Worm (Caenorhabditis elegans) whole organism, young adult: Measurements from ENCODE around the gene abt-1.

ENCODE experiments used
- B0035.1 ChIP-seq: sonication (generic microtip); optimal IDR thresholded peaks from 2 replicates; lab custom pipeline; 2016; ENCODE audit warnings: missing genetic modification characterization, mild to moderate bottlenecking, missing compliant biosample characterization, missing genotype, missing genetic modification reagents
- B0261.1 ChIP-seq: sonication (generic microtip); optimal IDR thresholded peaks from 2 replicates; lab custom pipeline; 2016; ENCODE audit warnings: mild to moderate bottlenecking, missing genetic modification characterization, moderate library complexity, missing compliant biosample characterization
- B0336.3 ChIP-seq: fragments of 200-800 bp; sonication (Bioruptor generic); IDR thresholded peaks from 2 replicates; pipeline ENCODE4 v1.3.6; 2022; ENCODE audit warnings: missing genetic modification characterization, missing compliant biosample characterization
- C17E4.6 ChIP-seq: fragments of 200-800 bp; sonication (Bioruptor generic); IDR thresholded peaks from 2 replicates; pipeline ENCODE4 v1.3.6; 2022; ENCODE audit warnings: missing genetic modification reagents, missing genetic modification characterization, missing compliant biosample characterization
- F23B12.7 ChIP-seq: sonication (generic microtip); optimal IDR thresholded peaks from 2 replicates; lab custom pipeline; 2017; ENCODE audit warnings: missing genetic modification characterization, mild to moderate bottlenecking, missing compliant biosample characterization, antibody characterized with exemption, moderate library complexity; ENCODE audit not compliant: insufficient read depth
- F33H1.4 ChIP-seq: fragments of 200-800 bp; sonication (Bioruptor generic); IDR thresholded peaks from 2 replicates; pipeline ENCODE4 v1.3.6; 2022; ENCODE audit warnings: missing genetic modification reagents, missing genetic modification characterization, missing compliant biosample characterization
- F49E8.2 ChIP-seq: sonication (generic microtip); optimal IDR thresholded peaks from 3 replicates; lab custom pipeline; 2017; ENCODE audit warnings: missing genetic modification characterization, mild to moderate bottlenecking, missing compliant biosample characterization, antibody characterized with exemption, moderate library complexity; ENCODE audit not compliant: insufficient read depth
- F52B5.7 ChIP-seq: sonication (generic microtip); optimal IDR thresholded peaks from 2 replicates; lab custom pipeline; 2016; ENCODE audit warnings: mild to moderate bottlenecking, missing genetic modification characterization, missing compliant biosample characterization
- F57C9.4 ChIP-seq: sonication (generic microtip); optimal IDR thresholded peaks from 2 replicates; lab custom pipeline; 2017; ENCODE audit warnings: mild to moderate bottlenecking, missing genetic modification characterization, missing compliant biosample characterization
- K11D2.4 ChIP-seq: fragments of 200-800 bp; sonication (Bioruptor generic); IDR thresholded peaks from 2 replicates; pipeline ENCODE4 v1.3.6; 2022; ENCODE audit warnings: missing genetic modification reagents, missing genetic modification characterization, missing compliant biosample characterization
- ZK185.1 ChIP-seq: sonication (generic microtip); optimal IDR thresholded peaks from 2 replicates; lab custom pipeline; 2016; ENCODE audit warnings: mild to moderate bottlenecking, missing genetic modification characterization, missing compliant biosample characterization; ENCODE audit not compliant: poor library complexity, severe bottlenecking
- ama-1 ChIP-seq, 3 experiments: fragments of 150-350 bp in 1 of 3; sonication (generic microtip) in 2 of 3; optimal IDR thresholded peaks; 2 replicates each; lab custom pipeline; 2014 to 2018; ENCODE audit warnings: missing biosample characterization in 2 of 3, missing genetic modification characterization in 2 of 3, missing genetic modification reagents in 2 of 3
- aptf-2 ChIP-seq: fragments of 200-800 bp; sonication (Bioruptor generic); conservative IDR thresholded peaks from 2 replicates; pipeline ENCODE4 v1.3.6; 2022; ENCODE audit warnings: missing genetic modification reagents, missing genetic modification characterization, missing compliant biosample characterization
- athp-1 ChIP-seq: sonication (generic microtip); optimal IDR thresholded peaks from 2 replicates; lab custom pipeline; 2017; ENCODE audit warnings: mild to moderate bottlenecking, missing genetic modification characterization, missing compliant biosample characterization
- attf-3 ChIP-seq: fragments of 200-800 bp; sonication (Bioruptor generic); conservative IDR thresholded peaks from 2 replicates; pipeline ENCODE4 v1.3.6; 2022; ENCODE audit warnings: missing genetic modification reagents, missing genetic modification characterization, missing compliant biosample characterization
- attf-6 ChIP-seq: fragments of 200-800 bp; sonication (Bioruptor generic); IDR thresholded peaks from 2 replicates; pipeline ENCODE4 v1.3.6; 2022; ENCODE audit warnings: missing genetic modification reagents, missing genetic modification characterization, missing compliant biosample characterization
- cebp-1 ChIP-seq, 2 experiments: fragments of 200-800 bp in 1 of 2; sonication (Bioruptor generic) in 1 of 2; sonication (generic microtip) in 1 of 2; IDR thresholded peaks in 1 of 2; optimal IDR thresholded peaks in 1 of 2; 2 replicates each; pipeline versions ENCODE4 v1.3.6 to Lab custom; 2017 to 2022; ENCODE audit warnings: missing compliant biosample characterization in 2 of 2, missing genetic modification characterization in 2 of 2, mild to moderate bottlenecking in 1 of 2, missing genetic modification reagents in 1 of 2, moderate library complexity in 1 of 2
- chd-7 ChIP-seq: sonication (generic microtip); optimal IDR thresholded peaks from 2 replicates; lab custom pipeline; 2016; ENCODE audit warnings: mild to moderate bottlenecking, missing genetic modification characterization, moderate library complexity, missing compliant biosample characterization
- die-1 ChIP-seq: sonication (generic microtip); optimal IDR thresholded peaks from 2 replicates; lab custom pipeline; 2016; ENCODE audit warnings: missing genotype, mild to moderate bottlenecking, missing genetic modification characterization, missing compliant biosample characterization
- ets-4 ChIP-seq: fragments of 200-800 bp; sonication (Bioruptor generic); optimal IDR thresholded peaks from 2 replicates; lab custom pipeline; 2018; ENCODE audit warnings: mild to moderate bottlenecking, missing genetic modification characterization, missing compliant biosample characterization
- hmg-1.2 ChIP-seq: fragments of 200-800 bp; sonication (Bioruptor generic); IDR thresholded peaks from 2 replicates; pipeline ENCODE4 v1.3.6; 2022; ENCODE audit warnings: missing genetic modification reagents, missing genetic modification characterization, missing compliant biosample characterization
- lin-40 ChIP-seq: sonication (generic microtip); optimal IDR thresholded peaks from 2 replicates; lab custom pipeline; 2016; ENCODE audit warnings: missing genetic modification characterization, mild to moderate bottlenecking, missing compliant biosample characterization, missing genotype, missing genetic modification reagents
- lin-54 ChIP-seq: fragments of 200-800 bp; sonication (Bioruptor generic); optimal IDR thresholded peaks from 2 replicates; lab custom pipeline; 2018; ENCODE audit warnings: mild to moderate bottlenecking, missing genetic modification characterization, missing compliant biosample characterization
- lsl-1 ChIP-seq: fragments of 200-800 bp; sonication (Bioruptor generic); optimal IDR thresholded peaks from 2 replicates; lab custom pipeline; 2018; ENCODE audit warnings: mild to moderate bottlenecking, missing genetic modification characterization, moderate library complexity, missing compliant biosample characterization
- lsy-27 ChIP-seq: sonication (generic microtip); optimal IDR thresholded peaks from 2 replicates; lab custom pipeline; 2017; ENCODE audit warnings: missing genetic modification characterization, mild to moderate bottlenecking, missing compliant biosample characterization, antibody characterized with exemption, missing genotype, borderline replicate concordance; ENCODE audit not compliant: insufficient read depth
- madf-6 ChIP-seq: fragments of 200-800 bp; sonication (Bioruptor generic); IDR thresholded peaks from 2 replicates; pipeline ENCODE4 v1.3.6; 2022; ENCODE audit warnings: missing genetic modification reagents, missing genetic modification characterization, missing compliant biosample characterization
- mcd-1 ChIP-seq: fragments of 200-800 bp; sonication (Bioruptor generic); IDR thresholded peaks from 2 replicates; pipeline ENCODE4 v1.3.6; 2022; ENCODE audit warnings: missing genetic modification reagents, missing genetic modification characterization, missing compliant biosample characterization
- nfya-2 ChIP-seq: fragments of 200-800 bp; sonication (Bioruptor generic); IDR thresholded peaks from 2 replicates; pipeline ENCODE4 v1.3.6; 2022; ENCODE audit warnings: missing genetic modification reagents, missing genetic modification characterization, missing compliant biosample characterization
- nhr-120 ChIP-seq: fragments of 200-800 bp; sonication (Bioruptor generic); IDR thresholded peaks from 2 replicates; pipeline ENCODE4 v1.3.6; 2022; ENCODE audit warnings: missing genetic modification characterization, missing compliant biosample characterization
- nhr-80 ChIP-seq: sonication (generic microtip); optimal IDR thresholded peaks from 2 replicates; lab custom pipeline; 2016; ENCODE audit warnings: missing genetic modification characterization, missing compliant biosample characterization
- pbrm-1 ChIP-seq: fragments of 200-800 bp; sonication (Bioruptor generic); IDR thresholded peaks from 2 replicates; pipeline ENCODE4 v1.3.6; 2022; ENCODE audit warnings: missing genetic modification reagents, missing genetic modification characterization, missing compliant biosample characterization
- rcor-1 ChIP-seq: fragments of 200-800 bp; sonication (Bioruptor generic); IDR thresholded peaks from 2 replicates; pipeline ENCODE4 v1.3.6; 2022; ENCODE audit warnings: missing genetic modification reagents, missing genetic modification characterization, missing compliant biosample characterization
- rec-8 ChIP-seq, 2 experiments: sonication (generic microtip); optimal IDR thresholded peaks; 2 replicates each; lab custom pipeline; 2016; ENCODE audit warnings: mild to moderate bottlenecking in 2 of 2, missing genetic modification characterization in 2 of 2, missing genetic modification reagents in 2 of 2, missing genotype in 2 of 2, missing biosample characterization in 1 of 2, missing compliant biosample characterization in 1 of 2, moderate library complexity in 1 of 2
- sdz-38 ChIP-seq: sonication (generic microtip); optimal IDR thresholded peaks from 2 replicates; lab custom pipeline; 2016; ENCODE audit warnings: missing genotype, missing genetic modification characterization, missing compliant biosample characterization
- sea-2 ChIP-seq: fragments of 200-800 bp; sonication (Bioruptor generic); IDR thresholded peaks from 2 replicates; pipeline ENCODE4 v1.3.6; 2022; ENCODE audit warnings: missing genetic modification characterization, missing compliant biosample characterization
- snpc-1.1 ChIP-seq: sonication (generic microtip); optimal IDR thresholded peaks from 2 replicates; lab custom pipeline; 2017; ENCODE audit warnings: missing genetic modification characterization, mild to moderate bottlenecking, missing compliant biosample characterization, antibody characterized with exemption, moderate library complexity, missing genotype, missing genetic modification reagents; ENCODE audit not compliant: insufficient read depth
- snpc-1.3 ChIP-seq: sonication (generic microtip); optimal IDR thresholded peaks from 2 replicates; lab custom pipeline; 2017; ENCODE audit warnings: missing genetic modification characterization, mild to moderate bottlenecking, missing compliant biosample characterization, antibody characterized with exemption, moderate library complexity, missing genotype, missing genetic modification reagents; ENCODE audit not compliant: insufficient read depth
- snpc-3.4 ChIP-seq: sonication (generic microtip); optimal IDR thresholded peaks from 2 replicates; lab custom pipeline; 2017; ENCODE audit warnings: missing genetic modification characterization, mild to moderate bottlenecking, missing compliant biosample characterization, antibody characterized with exemption, moderate library complexity, missing genotype, missing genetic modification reagents
- snpc-4 ChIP-seq, 5 experiments: fragments of 150-350 bp in 1 of 5; sonication (generic microtip) in 4 of 5; optimal IDR thresholded peaks; 2 replicates each; lab custom pipeline; 2014 to 2018; ENCODE audit warnings: missing genetic modification characterization in 5 of 5, missing biosample characterization in 3 of 5, antibody characterized with exemption in 2 of 5, mild to moderate bottlenecking in 2 of 5, missing compliant biosample characterization in 2 of 5, missing genotype in 2 of 5, moderate library complexity in 2 of 5, missing genetic modification reagents in 1 of 5
- sptf-2 ChIP-seq: fragments of 200-800 bp; sonication (Bioruptor generic); optimal IDR thresholded peaks from 2 replicates; lab custom pipeline; 2018; ENCODE audit warnings: mild to moderate bottlenecking, missing genetic modification characterization, missing compliant biosample characterization
- tbp1 ChIP-seq: fragments of 200-800 bp; sonication (Bioruptor generic); optimal IDR thresholded peaks from 2 replicates; lab custom pipeline; 2018; ENCODE audit warnings: mild to moderate bottlenecking, missing genetic modification characterization, missing compliant biosample characterization
- tlf-1 ChIP-seq: fragments of 200-800 bp; sonication (Bioruptor generic); optimal IDR thresholded peaks from 2 replicates; lab custom pipeline; 2018; ENCODE audit warnings: mild to moderate bottlenecking, missing genetic modification characterization, missing compliant biosample characterization
- xnd-1 ChIP-seq: sonication (generic microtip); optimal IDR thresholded peaks from 2 replicates; lab custom pipeline; 2016; ENCODE audit warnings: missing genotype, missing genetic modification reagents, missing genetic modification characterization, missing compliant biosample characterization
- zfh-2 ChIP-seq: fragments of 200-800 bp; sonication (Bioruptor generic); conservative IDR thresholded peaks from 2 replicates; pipeline ENCODE4 v1.3.6; 2022; ENCODE audit warnings: missing genetic modification reagents, missing genetic modification characterization, missing compliant biosample characterization
- ztf-3 ChIP-seq: fragments of 200-800 bp; sonication (Bioruptor generic); optimal IDR thresholded peaks from 2 replicates; lab custom pipeline; 2018; ENCODE audit warnings: mild to moderate bottlenecking, missing genetic modification characterization, missing compliant biosample characterization

abt-1 gene

DNA sequence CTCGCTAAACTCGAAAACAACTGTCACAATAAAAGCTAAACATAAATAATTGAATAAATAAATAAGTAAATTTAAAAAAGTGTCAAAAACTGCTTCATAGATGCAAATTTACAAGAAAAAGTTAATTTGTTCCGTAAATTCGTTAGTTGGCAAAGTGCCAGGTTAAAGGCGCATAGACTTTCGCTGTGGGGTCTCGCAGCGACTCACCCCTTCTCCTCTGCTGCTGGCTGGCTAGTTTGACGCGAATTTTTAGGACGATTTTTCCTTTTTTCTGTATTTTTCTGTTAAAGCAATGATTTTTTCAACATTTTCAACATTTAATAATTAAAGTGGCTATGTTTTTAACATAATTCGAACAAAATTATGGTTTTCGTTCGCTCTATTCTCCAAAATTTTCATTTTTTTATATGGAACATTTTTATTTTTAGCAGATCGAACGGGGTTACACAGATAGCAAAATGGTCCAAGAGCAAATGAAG lies 38.4 kb downstream of the abt-1 start, which contains the start of gene rack-1:
rack-1 (plus strand) TSS at position 429 of the 479 bp plus-strand sequence.
- TF ChIP-seq snpc-1.1 (tag; lab: Kevin White, UChicago) (no peak), lin-40 (tag; lab: Kevin White, UChicago) (peak; percentile 28), F49E8.2 (tag; lab: Kevin White, UChicago) (peak; percentile 1), nfya-2 (GFP tag; lab: Robert Waterston, UW) (no peak), cebp-1 (GFP tag; IDR thresholded peaks at IDR 0.05; lab: Robert Waterston, UW) (no peak), cebp-1 (tag; optimal IDR thresholded peaks at IDR 0.05; lab: Kevin White, UChicago) (peak; percentile 30), hmg-1.2 (GFP tag; lab: Robert Waterston, UW) (peak; percentile 33; the same call in 1 of the 2 replicates), nhr-80 (tag; lab: Kevin White, UChicago) (peak; percentile 14), snpc-3.4 (peak; percentile 63), xnd-1 (tag; lab: Kevin White, UChicago) (no peak), aptf-2 (GFP tag; lab: Robert Waterston, UW) (no peak), athp-1 (tag; lab: Kevin White, UChicago) (no peak), tbp1 (GFP tag; lab: Kevin White, UChicago) (peak; percentile 28), ztf-3 (GFP tag; lab: Kevin White, UChicago) (no peak), ets-4 (GFP tag; lab: Kevin White, UChicago) (no peak), F33H1.4 (GFP tag; lab: Robert Waterston, UW) (peak; percentile 91), attf-6 (GFP tag; lab: Robert Waterston, UW) (no peak), B0261.1 (no peak), B0336.3 (GFP tag; lab: Robert Waterston, UW) (no peak), chd-7 (no peak), lsy-27 (no peak), lin-54 (GFP tag; lab: Kevin White, UChicago) (peak; percentile 26), rcor-1 (GFP tag; lab: Robert Waterston, UW) (no peak), ama-1 (optimal IDR thresholded peaks at IDR 0.05; lab: Kevin White, UChicago) (no peak), ama-1 (GFP tag; optimal IDR thresholded peaks at IDR 0.05; lab: Kevin White, UChicago) (no peak), F57C9.4 (tag; lab: Kevin White, UChicago) (no peak), rec-8 (tag; optimal IDR thresholded peaks at IDR 0.05; lab: Kevin White, UChicago) (no peak), madf-6 (GFP tag; lab: Robert Waterston, UW) (peak; percentile 58), C17E4.6 (no peak), nhr-120 (GFP tag; lab: Robert Waterston, UW) (no peak), ZK185.1 (tag; lab: Kevin White, UChicago) (no peak), F23B12.7 (tag; lab: Kevin White, UChicago) (peak; percentile 81), pbrm-1 (GFP tag; lab: Robert Waterston, UW) (peak; percentile 9; the same call in 1 of the 2 replicates), B0035.1 (tag; lab: Kevin White, UChicago) (no peak), snpc-1.3 (no peak), snpc-4 (GFP tag; optimal IDR thresholded peaks at IDR 0.05; lab: Kevin White, UChicago) (peak; percentile 54), snpc-4 (tag; optimal IDR thresholded peaks at IDR 0.05; lab: Kevin White, UChicago) (peak in 2 of 4 experiments; percentile 4 to 30), sdz-38 (tag; lab: Kevin White, UChicago) (no peak), mcd-1 (GFP tag; lab: Robert Waterston, UW) (peak; percentile 47; the same call in 1 of the 2 replicates), sptf-2 (GFP tag; lab: Kevin White, UChicago) (no peak), tlf-1 (no peak), sea-2 (GFP tag; lab: Robert Waterston, UW) (no peak), die-1 (tag; lab: Kevin White, UChicago) (no peak), K11D2.4 (GFP tag; lab: Robert Waterston, UW) (no peak), attf-3 (no peak), F52B5.7 (no peak), lsl-1 (peak; percentile 15), zfh-2 (GFP tag; lab: Robert Waterston, UW) (no peak)
